Worm (Caenorhabditis elegans) whole organism, L4 larva: Measurements from ENCODE around the gene lars-1.

ENCODE experiments used
- ZK546.5 ChIP-seq, 2 experiments: sonication (generic microtip); optimal IDR thresholded peaks; 2 replicates each; lab custom pipeline; 2017; ENCODE audit warnings: missing biosample characterization in 2 of 2, missing genetic modification characterization in 2 of 2
- hif-1 ChIP-seq, 2 experiments: sonication (generic microtip); optimal IDR thresholded peaks; 2 replicates each; lab custom pipeline; 2016 to 2017; ENCODE audit warnings: missing compliant biosample characterization in 2 of 2, missing genetic modification characterization in 2 of 2, missing genetic modification reagents in 2 of 2, missing genotype in 2 of 2, mild to moderate bottlenecking in 1 of 2
- lsy-2 ChIP-seq, 2 experiments: fragments of 150-350 bp in 1 of 2; sonication (generic microtip) in 1 of 2; optimal IDR thresholded peaks; 2 replicates each; lab custom pipeline; 2014 to 2017; ENCODE audit warnings: missing biosample characterization in 2 of 2, missing genetic modification characterization in 2 of 2
- nhr-77 ChIP-seq: fragments of 150-350 bp; optimal IDR thresholded peaks from 2 replicates; lab custom pipeline; 2014; ENCODE audit warnings: missing biosample characterization, missing genetic modification characterization

ce11 chrIII:4196301-4196987, 9.8 kb upstream of the lars-1 start:
- TF ChIP-seq ZK546.5 (tag; optimal IDR thresholded peaks at IDR 0.05; lab: Kevin White, UChicago): no peak
- TF ChIP-seq nhr-77: no peak
- peak in 1 of 2 experiments; percentile 67 for TF ChIP-seq hif-1 (tag; optimal IDR thresholded peaks at IDR 0.05; lab: Kevin White, UChicago)
- peak; percentile 49 to 82 for TF ChIP-seq lsy-2 (tag; optimal IDR thresholded peaks at IDR 0.05; lab: Kevin White, UChicago)
